3 worm cellular contexts compared by ENCODE assay signal in the genomic region with DNA sequence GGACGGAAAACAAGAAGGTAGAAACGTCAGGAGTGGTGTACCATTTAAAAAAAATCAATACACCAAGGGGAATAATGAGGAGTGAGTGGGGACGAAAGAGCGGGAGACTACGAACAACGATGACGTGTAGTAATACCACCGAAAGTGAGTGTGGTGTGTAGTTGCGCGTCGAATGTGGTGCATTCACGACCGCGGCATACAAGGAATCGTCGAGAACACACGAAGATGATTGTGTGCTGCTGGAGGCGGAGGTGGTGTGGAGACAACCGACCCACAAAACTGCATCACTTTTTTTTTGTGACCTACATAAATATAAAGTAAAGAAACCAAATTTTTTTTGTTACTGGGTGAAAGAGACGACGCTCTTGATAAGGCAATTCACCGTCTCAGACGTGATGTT.
A peak's percentile ranks its signal among the peaks of the same experiment; 100 is the strongest.
TF ChIP-seq lines count a peak whose summit lies in the region.

No protein-coding gene starts in this region.

TF ChIP-seq in whole organism, L2 larva, 48 proteins besides CTCF, POLR2A, EP300 and RAD21 (continued from another document):
- TF ChIP-seq F13H6.1 (tag; optimal IDR thresholded peaks at IDR 0.05; lab: Kevin White, UChicago): peak; percentile 59

TF ChIP-seq in whole organism, L4 larva, 104 proteins besides CTCF, POLR2A, EP300 and RAD21 (continued from another document):
- TF ChIP-seq lin-15B (tag; optimal IDR thresholded peaks at IDR 0.05; lab: Kevin White, UChicago) (no peak), hmg-1.1 (GFP tag; IDR thresholded peaks at IDR 0.05; lab: Robert Waterston, UW) (peak; percentile 52), dpl-1 (GFP tag; optimal IDR thresholded peaks at IDR 0.05; lab: Kevin White, UChicago) (peak; percentile 60), lin-38 (GFP tag; IDR thresholded peaks at IDR 0.05; lab: Robert Waterston, UW) (peak; percentile 61), nhr-28 (tag; optimal IDR thresholded peaks at IDR 0.05; lab: Kevin White, UChicago) (peak; percentile 91), nhr-11 (tag; optimal IDR thresholded peaks at IDR 0.05; lab: Kevin White, UChicago) (peak; percentile 64), dmd-6 (GFP tag; IDR thresholded peaks at IDR 0.05; lab: Robert Waterston, UW) (peak; percentile 39; the same call in 1 of the 2 replicates), nhr-25 (tag; optimal IDR thresholded peaks at IDR 0.05; lab: Kevin White, UChicago; ENCODE audit: borderline replicate concordance, insufficient read depth) (peak; percentile 63), nhr-102 (tag; optimal IDR thresholded peaks at IDR 0.05; lab: Kevin White, UChicago) (peak; percentile 41), T20F7.1 (GFP tag; optimal IDR thresholded peaks at IDR 0.05; lab: Kevin White, UChicago) (peak; percentile 48), T26A8.4 (GFP tag; IDR thresholded peaks at IDR 0.05; lab: Robert Waterston, UW) (no peak), mep-1 (tag; optimal IDR thresholded peaks at IDR 0.05; lab: Kevin White, UChicago) (peak; percentile 86), D1046.2 (GFP tag; IDR thresholded peaks at IDR 0.05; lab: Robert Waterston, UW) (no peak), daf-16 (GFP tag; optimal IDR thresholded peaks at IDR 0.05; lab: Kevin White, UChicago) (no peak), daf-16 (tag; optimal IDR thresholded peaks at IDR 0.05; lab: Kevin White, UChicago) (peak; percentile 21), madf-5 (GFP tag; IDR thresholded peaks at IDR 0.05; lab: Robert Waterston, UW) (no peak), pha-4 (GFP tag; IDR thresholded peaks at IDR 0.05; lab: Robert Waterston, UW) (no peak), pha-4 (tag; optimal IDR thresholded peaks at IDR 0.05; lab: Kevin White, UChicago) (peak; percentile 36), unc-130 (GFP tag; optimal IDR thresholded peaks at IDR 0.05; lab: Kevin White, UChicago) (no peak), ctbp-1 (GFP tag; IDR thresholded peaks at IDR 0.05; lab: Robert Waterston, UW) (peak; percentile 62; the same call in 1 of the 2 replicates), ztf-7 (tag; optimal IDR thresholded peaks at IDR 0.05; lab: Kevin White, UChicago) (no peak), nhr-41 (GFP tag; IDR thresholded peaks at IDR 0.05; lab: Robert Waterston, UW) (peak; percentile 16; the same call in 1 of the 2 replicates), hlh-30 (tag; optimal IDR thresholded peaks at IDR 0.05; lab: Kevin White, UChicago; ENCODE audit: insufficient read depth) (peak; percentile 58), ceh-62 (tag; optimal IDR thresholded peaks at IDR 0.05; lab: Kevin White, UChicago) (no peak), egl-27 (tag; optimal IDR thresholded peaks at IDR 0.05; lab: Kevin White, UChicago) (no peak), unc-62 (GFP tag; optimal IDR thresholded peaks at IDR 0.05 in 1 of 2; lab: Kevin White, UChicago) (peak in 1 of 2 experiments; percentile 17), unc-62 (tag; optimal IDR thresholded peaks at IDR 0.05; lab: Kevin White, UChicago) (no peak), pqm-1 (tag; optimal IDR thresholded peaks at IDR 0.05; lab: Kevin White, UChicago) (peak; percentile 10), lsy-2 (tag; optimal IDR thresholded peaks at IDR 0.05; lab: Kevin White, UChicago) (peak; percentile 63 to 76), daf-12 (tag; optimal IDR thresholded peaks at IDR 0.05; lab: Kevin White, UChicago) (no peak), nhr-237 (tag; optimal IDR thresholded peaks at IDR 0.05; lab: Kevin White, UChicago) (peak; percentile 14), lin-13 (GFP tag; optimal IDR thresholded peaks at IDR 0.05; lab: Kevin White, UChicago) (peak; percentile 76), mxl-3 (GFP tag; optimal IDR thresholded peaks at IDR 0.05; lab: Kevin White, UChicago) (peak; percentile 59), arid-1 (GFP tag; conservative IDR thresholded peaks at IDR 0.05; lab: Robert Waterston, UW) (peak; percentile 31; the same call in 1 of the 2 replicates), Y48G9A.11 (GFP tag; IDR thresholded peaks at IDR 0.05; lab: Robert Waterston, UW) (no peak), Y105C5A.15 (GFP tag; IDR thresholded peaks at IDR 0.05; lab: Robert Waterston, UW) (no peak), ceh-32 (tag; optimal IDR thresholded peaks at IDR 0.05; lab: Kevin White, UChicago; ENCODE audit: poor library complexity) (no peak), mdt-29 (GFP tag; IDR thresholded peaks at IDR 0.05; lab: Robert Waterston, UW) (peak; percentile 43; the same call in 1 of the 2 replicates), aha-1 (tag; lab: Kevin White, UChicago) (peak; percentile 93), tra-1 (GFP tag; IDR thresholded peaks at IDR 0.05; lab: Robert Waterston, UW) (0 out of 2 replicates have a peak, but pooled peaks have one; percentile 37), fos-1 (tag; optimal IDR thresholded peaks at IDR 0.05; lab: Kevin White, UChicago) (no peak), ZK546.5 (tag; optimal IDR thresholded peaks at IDR 0.05; lab: Kevin White, UChicago) (no peak), dmd-8 (GFP tag; IDR thresholded peaks at IDR 0.05; lab: Robert Waterston, UW) (no peak), nhr-6 (tag; optimal IDR thresholded peaks at IDR 0.05; lab: Kevin White, UChicago) (peak; percentile 40), set-16 (GFP tag; IDR thresholded peaks at IDR 0.05; lab: Robert Waterston, UW) (peak; percentile 32; the same call in 1 of the 2 replicates)
TF ChIP-seq in whole organism, L4 larva: peak in this region for 41.

TF ChIP-seq in whole organism, late embryonic, 69 proteins besides CTCF, POLR2A, EP300 and RAD21 (continued from another document):
- no peak for TF ChIP-seq ceh-18 (tag; optimal IDR thresholded peaks at IDR 0.05; lab: Kevin White, UChicago)
- peak; percentile 13 for TF ChIP-seq ceh-34 (tag; optimal IDR thresholded peaks at IDR 0.05; lab: Kevin White, UChicago)
- peak; percentile 8 for TF ChIP-seq ceh-14 (tag; optimal IDR thresholded peaks at IDR 0.05; lab: Kevin White, UChicago)
- no peak for TF ChIP-seq ttx-3 (tag; optimal IDR thresholded peaks at IDR 0.05; lab: Kevin White, UChicago)
TF ChIP-seq in whole organism, late embryonic: peak in this region for 15.
